Worm (Caenorhabditis elegans) whole organism, mixed stage, embryonic: ENCODE results near the gene B0218.7.

ENCODE experiments used
- blmp-1 ChIP-seq: fragments of 150-350 bp; optimal IDR thresholded peaks from 2 replicates; lab custom pipeline; 2014; ENCODE audit warnings: missing biosample characterization, missing genetic modification characterization
- nhr-12 ChIP-seq: fragments of 150-350 bp; optimal IDR thresholded peaks from 2 replicates; lab custom pipeline; 2014; ENCODE audit warnings: missing biosample characterization, missing genetic modification characterization

DNA sequence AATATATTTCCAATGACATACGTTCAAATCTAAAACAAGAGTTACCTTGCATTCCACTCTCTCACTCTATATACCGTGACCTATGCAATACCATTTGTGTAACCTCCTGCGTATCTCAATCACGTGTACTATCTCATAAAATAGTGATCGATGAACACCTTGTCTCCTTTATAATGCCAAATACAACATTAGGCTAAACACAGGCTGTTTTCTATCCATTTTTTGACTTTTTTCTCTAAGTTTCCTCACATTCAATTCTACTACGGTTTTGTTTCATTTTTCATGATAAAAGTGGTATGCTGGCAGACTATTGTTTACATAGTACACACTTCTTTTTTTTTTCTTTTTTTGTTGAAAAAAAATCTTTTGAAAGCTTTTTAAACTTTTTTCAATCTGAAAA, 19.6 kb downstream of the B0218.7 start:
- no peak for TF ChIP-seq blmp-1 (tag; lab: Kevin White, UChicago)
- TF ChIP-seq nhr-12 = no peak
